Worm (Caenorhabditis elegans) whole organism, L2 larva: Measurements from ENCODE around the gene W02H5.2.
A peak's percentile ranks its signal among the peaks of the same experiment; 100 is the strongest.
"Not testable (repeated sequence)": the region's sequence is repeated elsewhere in the genome, so short reads cannot be mapped to it uniquely, and the experiment has no call there.

Experiments used
- C34F6.9 ChIP-seq: fragments of 150-350 bp; optimal IDR thresholded peaks from 2 replicates; lab custom pipeline; 2014; ENCODE audit warnings: missing biosample characterization, missing genetic modification characterization
- F13H6.1 ChIP-seq: sonication (generic microtip); optimal IDR thresholded peaks from 2 replicates; lab custom pipeline; 2016; ENCODE audit warnings: missing genetic modification characterization, missing compliant biosample characterization
- R02D3.7 ChIP-seq: fragments of 150-350 bp; optimal IDR thresholded peaks from 2 replicates; lab custom pipeline; 2014; ENCODE audit warnings: missing biosample characterization, missing genetic modification characterization
- Y55F3AM.14 ChIP-seq: fragments of 200-800 bp; sonication (Bioruptor generic); optimal IDR thresholded peaks from 2 replicates; lab custom pipeline; 2018; ENCODE audit warnings: mild to moderate bottlenecking, missing genetic modification characterization, missing compliant biosample characterization
- ZK546.5 ChIP-seq: sonication (generic microtip); optimal IDR thresholded peaks from 2 replicates; lab custom pipeline; 2017; ENCODE audit warnings: missing biosample characterization, missing genetic modification characterization
- alr-1 ChIP-seq: fragments of 150-350 bp; optimal IDR thresholded peaks from 2 replicates; lab custom pipeline; 2014; ENCODE audit warnings: missing biosample characterization, missing genetic modification characterization
- aly-2 ChIP-seq: fragments of 150-350 bp; optimal IDR thresholded peaks from 2 replicates; lab custom pipeline; 2014; ENCODE audit warnings: missing biosample characterization, missing genetic modification characterization
- ama-1 ChIP-seq: fragments of 150-350 bp; optimal IDR thresholded peaks from 2 replicates; lab custom pipeline; 2018; ENCODE audit warnings: inconsistent platforms
- blmp-1 ChIP-seq: sonication (generic microtip); optimal IDR thresholded peaks from 2 replicates; lab custom pipeline; 2017; ENCODE audit warnings: missing genetic modification characterization, mild to moderate bottlenecking, missing compliant biosample characterization, antibody characterized with exemption, moderate library complexity; ENCODE audit not compliant: insufficient read depth
- ceh-16 ChIP-seq: fragments of 150-350 bp; optimal IDR thresholded peaks from 2 replicates; lab custom pipeline; 2014; ENCODE audit warnings: missing biosample characterization, missing genetic modification characterization
- ceh-82 ChIP-seq: fragments of 150-350 bp; optimal IDR thresholded peaks from 2 replicates; lab custom pipeline; 2014; ENCODE audit warnings: missing biosample characterization, missing genetic modification characterization
- crh-2 ChIP-seq: sonication (generic microtip); optimal IDR thresholded peaks from 2 replicates; lab custom pipeline; 2017; ENCODE audit warnings: missing biosample characterization, missing genetic modification characterization
- dmd-4 ChIP-seq: sonication (generic microtip); optimal IDR thresholded peaks from 2 replicates; lab custom pipeline; 2017; ENCODE audit warnings: missing biosample characterization, missing genetic modification characterization
- egl-27 ChIP-seq: sonication (generic microtip); optimal IDR thresholded peaks from 3 replicates; lab custom pipeline; 2017; ENCODE audit warnings: missing biosample characterization, missing genetic modification reagents, missing genetic modification characterization
- elt-1 ChIP-seq: fragments of 150-350 bp; optimal IDR thresholded peaks from 2 replicates; lab custom pipeline; 2014; ENCODE audit warnings: missing biosample characterization, missing genetic modification characterization
- elt-3 ChIP-seq: sonication (generic microtip); optimal IDR thresholded peaks from 2 replicates; lab custom pipeline; 2017; ENCODE audit warnings: missing biosample characterization, missing genetic modification characterization
- fos-1 ChIP-seq: fragments of 150-350 bp; optimal IDR thresholded peaks from 2 replicates; lab custom pipeline; 2014; ENCODE audit warnings: missing biosample characterization, missing genetic modification characterization
- gmeb-1 ChIP-seq: fragments of 150-350 bp; optimal IDR thresholded peaks from 2 replicates; lab custom pipeline; 2014; ENCODE audit warnings: missing biosample characterization, missing genetic modification characterization
- lin-11 ChIP-seq: fragments of 150-350 bp; sonication (generic microtip); optimal IDR thresholded peaks from 2 replicates; lab custom pipeline; 2014; ENCODE audit warnings: missing biosample characterization, missing genetic modification characterization, inconsistent platforms, mixed read lengths
- lin-13 ChIP-seq: fragments of 150-350 bp; optimal IDR thresholded peaks from 2 replicates; lab custom pipeline; 2014; ENCODE audit warnings: missing biosample characterization, missing genetic modification reagents, missing genetic modification characterization
- lin-39 ChIP-seq: fragments of 150-350 bp; optimal IDR thresholded peaks from 2 replicates; lab custom pipeline; 2014; ENCODE audit warnings: missing biosample characterization, missing genetic modification reagents, missing genetic modification characterization
- lsy-2 ChIP-seq, 2 experiments: fragments of 150-350 bp in 1 of 2; sonication (generic microtip) in 1 of 2; optimal IDR thresholded peaks; 2 replicates each; lab custom pipeline; 2014 to 2017; ENCODE audit warnings: missing biosample characterization in 2 of 2, missing genetic modification characterization in 2 of 2
- mab-5 ChIP-seq: fragments of 150-350 bp; optimal IDR thresholded peaks from 2 replicates; lab custom pipeline; 2014; ENCODE audit warnings: missing biosample characterization, missing genetic modification characterization
- mbf-1 ChIP-seq: sonication (generic microtip); optimal IDR thresholded peaks from 2 replicates; lab custom pipeline; 2017; ENCODE audit warnings: missing biosample characterization, missing genetic modification characterization
- mdl-1 ChIP-seq, 2 experiments: fragments of 150-350 bp in 1 of 2; sonication (generic microtip) in 1 of 2; optimal IDR thresholded peaks; 2 replicates each; lab custom pipeline; 2017; ENCODE audit warnings: missing biosample characterization in 2 of 2, missing genetic modification characterization in 2 of 2
- nhr-10 ChIP-seq: sonication (generic microtip); optimal IDR thresholded peaks from 2 replicates; lab custom pipeline; 2017; ENCODE audit warnings: missing biosample characterization, missing genetic modification characterization
- nhr-11 ChIP-seq: fragments of 150-350 bp; optimal IDR thresholded peaks from 2 replicates; lab custom pipeline; 2014; ENCODE audit warnings: missing biosample characterization, missing genetic modification characterization
- nhr-12 ChIP-seq: fragments of 150-350 bp; optimal IDR thresholded peaks from 2 replicates; lab custom pipeline; 2014; ENCODE audit warnings: missing biosample characterization, missing genetic modification characterization
- nhr-129 ChIP-seq: fragments of 150-350 bp; optimal IDR thresholded peaks from 2 replicates; lab custom pipeline; 2014; ENCODE audit warnings: missing biosample characterization, missing genetic modification characterization
- nhr-21 ChIP-seq: fragments of 150-350 bp; optimal IDR thresholded peaks from 2 replicates; lab custom pipeline; 2014; ENCODE audit warnings: missing biosample characterization, missing genetic modification characterization
- nhr-23 ChIP-seq: fragments of 150-350 bp; optimal IDR thresholded peaks from 2 replicates; lab custom pipeline; 2014; ENCODE audit warnings: missing biosample characterization, missing genetic modification reagents, missing genetic modification characterization
- nhr-237 ChIP-seq: fragments of 150-350 bp; optimal IDR thresholded peaks from 2 replicates; lab custom pipeline; 2014; ENCODE audit warnings: missing biosample characterization, missing genetic modification characterization
- nhr-25 ChIP-seq: fragments of 150-350 bp; sonication (generic microtip); optimal IDR thresholded peaks from 3 replicates; lab custom pipeline; 2014; ENCODE audit warnings: missing biosample characterization, missing genetic modification characterization
- nhr-6 ChIP-seq: fragments of 150-350 bp; optimal IDR thresholded peaks from 2 replicates; lab custom pipeline; 2014; ENCODE audit warnings: missing biosample characterization, missing genetic modification characterization
- nhr-77 ChIP-seq: fragments of 150-350 bp; optimal IDR thresholded peaks from 2 replicates; lab custom pipeline; 2014; ENCODE audit warnings: missing biosample characterization, missing genetic modification characterization
- peb-1 ChIP-seq: fragments of 150-350 bp; optimal IDR thresholded peaks from 2 replicates; lab custom pipeline; 2014; ENCODE audit warnings: missing biosample characterization, missing genetic modification characterization
- sem-4 ChIP-seq: fragments of 150-350 bp; optimal IDR thresholded peaks from 2 replicates; lab custom pipeline; 2014; ENCODE audit warnings: missing biosample characterization, missing genetic modification reagents, missing genetic modification characterization
- skn-1 ChIP-seq: sonication (generic microtip); optimal IDR thresholded peaks from 2 replicates; lab custom pipeline; 2017; ENCODE audit warnings: missing biosample characterization, missing genetic modification characterization
- sma-3 ChIP-seq: sonication (generic microtip); optimal IDR thresholded peaks from 2 replicates; lab custom pipeline; 2016; ENCODE audit warnings: missing genetic modification reagents, missing genetic modification characterization, missing compliant biosample characterization
- sma-9 ChIP-seq, 2 experiments: fragments of 150-350 bp in 1 of 2; sonication (generic microtip) in 1 of 2; optimal IDR thresholded peaks; 2 replicates each; lab custom pipeline; 2014 to 2016; ENCODE audit warnings: missing genetic modification characterization in 2 of 2, mild to moderate bottlenecking in 1 of 2, missing biosample characterization in 1 of 2, missing compliant biosample characterization in 1 of 2, missing genetic modification reagents in 1 of 2, moderate library complexity in 1 of 2
- snpc-4 ChIP-seq: fragments of 150-350 bp; optimal IDR thresholded peaks from 2 replicates; lab custom pipeline; 2014; ENCODE audit warnings: missing biosample characterization, missing genetic modification characterization
- unc-39 ChIP-seq: fragments of 150-350 bp; optimal IDR thresholded peaks from 2 replicates; lab custom pipeline; 2014; ENCODE audit warnings: missing biosample characterization, missing genetic modification characterization
- unc-55 ChIP-seq: fragments of 150-350 bp; sonication (generic microtip); optimal IDR thresholded peaks from 3 replicates; lab custom pipeline; 2014; ENCODE audit warnings: missing biosample characterization, missing genetic modification reagents, missing genetic modification characterization
- unc-62 ChIP-seq: fragments of 150-350 bp; optimal IDR thresholded peaks from 2 replicates; lab custom pipeline; 2014; ENCODE audit warnings: missing biosample characterization, missing genetic modification reagents, missing genetic modification characterization
- zag-1 ChIP-seq: fragments of 150-350 bp; optimal IDR thresholded peaks from 2 replicates; lab custom pipeline; 2014; ENCODE audit warnings: missing biosample characterization, missing genetic modification characterization
- ztf-1 ChIP-seq: fragments of 200-800 bp; sonication (Bioruptor generic); conservative IDR thresholded peaks from 2 replicates; pipeline ENCODE4 v1.3.6; 2022; ENCODE audit warnings: missing genetic modification characterization, missing compliant biosample characterization
- ztf-11 ChIP-seq: sonication (generic microtip); optimal IDR thresholded peaks from 2 replicates; lab custom pipeline; 2017; ENCODE audit warnings: missing biosample characterization, missing genetic modification characterization
- ztf-4 ChIP-seq: fragments of 150-350 bp; optimal IDR thresholded peaks from 2 replicates; lab custom pipeline; 2014; ENCODE audit warnings: missing biosample characterization, missing genetic modification characterization

The W02H5.2 gene

ce11 chrV:2625360-2625759, 13.8 kb upstream of the W02H5.2 start, which contains the start of gene sknr-1:
Gene sknr-1 (minus strand): TSS chrV:2625460.
- not testable (repeated sequence) for TF ChIP-seq unc-62; gmeb-1 (tag; lab: Kevin White, UChicago); ceh-82 (tag; lab: Kevin White, UChicago)
- TF ChIP-seq, all 48 proteins: peak for 0; not testable (repeated sequence) for 48

- no peak for TF ChIP-seq ceh-82 (tag; lab: Kevin White, UChicago)
- 0 out of 2 replicates have a peak, but pooled peaks have one; percentile 85 for TF ChIP-seq ztf-1 (GFP tag; lab: Robert Waterston, UW)
- peak; percentile 0 for TF ChIP-seq snpc-4 (tag; lab: Kevin White, UChicago)
- peak; percentile 86 for TF ChIP-seq crh-2
- no peak for TF ChIP-seq aly-2
- TF ChIP-seq alr-1 (tag; lab: Kevin White, UChicago) = no peak
- TF ChIP-seq sma-9 (GFP tag; optimal IDR thresholded peaks at IDR 0.05; lab: Kevin White, UChicago) = peak; percentile 96
- TF ChIP-seq sma-9 (tag; optimal IDR thresholded peaks at IDR 0.05; lab: Kevin White, UChicago) = no peak
- peak; percentile 82 to 87 for TF ChIP-seq lsy-2 (tag; optimal IDR thresholded peaks at IDR 0.05; lab: Kevin White, UChicago)
- TF ChIP-seq ama-1 (lab: Kevin White, UChicago) = no peak
- peak; percentile 78 for TF ChIP-seq unc-55 (GFP tag; lab: Kevin White, UChicago)
- peak; percentile 79 for TF ChIP-seq lin-11 (tag; lab: Kevin White, UChicago)
- TF ChIP-seq nhr-6 = peak; percentile 10
- TF ChIP-seq skn-1 (tag; lab: Kevin White, UChicago) = no peak
- TF ChIP-seq unc-62 = no peak
- peak; percentile 25 for TF ChIP-seq ceh-16 (tag; lab: Kevin White, UChicago)
- no peak for TF ChIP-seq sem-4 (tag; lab: Kevin White, UChicago)
- TF ChIP-seq lin-13 (GFP tag; lab: Kevin White, UChicago) = peak; percentile 85
- TF ChIP-seq nhr-12 (tag; lab: Kevin White, UChicago) = no peak
- no peak for TF ChIP-seq lin-39 (tag; lab: Kevin White, UChicago)
- TF ChIP-seq blmp-1 = no peak
- TF ChIP-seq nhr-129 (tag; lab: Kevin White, UChicago) = peak; percentile 6
- peak; percentile 86 for TF ChIP-seq F13H6.1 (tag; lab: Kevin White, UChicago)
- no peak for TF ChIP-seq elt-3 (tag; lab: Kevin White, UChicago)
- no peak for TF ChIP-seq peb-1 (tag; lab: Kevin White, UChicago)
- TF ChIP-seq sma-3 (GFP tag; lab: Kevin White, UChicago) = peak; percentile 93
- no peak for TF ChIP-seq ztf-11 (tag; lab: Kevin White, UChicago)
- TF ChIP-seq nhr-23 = no peak
- TF ChIP-seq mdl-1 (tag; optimal IDR thresholded peaks at IDR 0.05; lab: Kevin White, UChicago) = no peak
- TF ChIP-seq nhr-10 (tag; lab: Kevin White, UChicago) = peak; percentile 24
- peak; percentile 63 for TF ChIP-seq mab-5 (tag; lab: Kevin White, UChicago)
- no peak for TF ChIP-seq nhr-11 (tag; lab: Kevin White, UChicago)
- TF ChIP-seq gmeb-1 (tag; lab: Kevin White, UChicago) = peak; percentile 98
- TF ChIP-seq Y55F3AM.14 = no peak
- TF ChIP-seq nhr-25 (tag; lab: Kevin White, UChicago) = peak; percentile 68
- TF ChIP-seq R02D3.7 (tag; lab: Kevin White, UChicago) = peak; percentile 43
- no peak for TF ChIP-seq zag-1 (tag; lab: Kevin White, UChicago)
- peak; percentile 71 for TF ChIP-seq C34F6.9
- peak; percentile 61 for TF ChIP-seq nhr-21
- TF ChIP-seq unc-39 (tag; lab: Kevin White, UChicago) = no peak
- no peak for TF ChIP-seq nhr-237
- TF ChIP-seq ZK546.5 = peak; percentile 18
- TF ChIP-seq nhr-77 = no peak
- TF ChIP-seq fos-1 = peak; percentile 31
- TF ChIP-seq egl-27 (tag; lab: Kevin White, UChicago) = no peak
- peak; percentile 41 for TF ChIP-seq ztf-4 (tag; lab: Kevin White, UChicago)
- no peak for TF ChIP-seq dmd-4 (tag; lab: Kevin White, UChicago)
- no peak for TF ChIP-seq elt-1 (tag; lab: Kevin White, UChicago)
- TF ChIP-seq mbf-1 (tag; lab: Kevin White, UChicago) = no peak
These were observed 590 bp upstream of the W02H5.2 start, which contains the start of gene W02H5.19 for ce11 chrV:2638545-2638944. Gene W02H5.19 (plus strand): TSS chrV:2638890.
